Fruit fly (Drosophila melanogaster) whole organism, embryonic: ENCODE results near the gene PK2-R2.

Source experiments
- Ada2b ChIP-seq: fragments of 200-800 bp; sonication (Bioruptor generic); IDR thresholded peaks from 2 replicates; pipeline ENCODE4 v1.3.6; 2022; ENCODE audit warnings: missing biosample characterization, missing genetic modification characterization
- B-H2 ChIP-seq: fragments of 200-800 bp; sonication (Bioruptor generic); optimal IDR thresholded peaks from 2 replicates; lab custom pipeline; 2018; ENCODE audit warnings: missing biosample characterization, mild to moderate bottlenecking, missing genetic modification characterization
- CG10654 ChIP-seq: fragments of 200-800 bp; sonication (Bioruptor generic); optimal IDR thresholded peaks from 2 replicates; lab custom pipeline; 2016; ENCODE audit warnings: missing biosample characterization, missing genetic modification characterization
- CG12236 ChIP-seq: fragments of 200-800 bp; sonication (Bioruptor generic); optimal IDR thresholded peaks from 2 replicates; lab custom pipeline; 2016; ENCODE audit warnings: missing biosample characterization, missing genetic modification characterization
- CG13624 ChIP-seq: fragments of 200-800 bp; sonication (Bioruptor generic); optimal IDR thresholded peaks from 2 replicates; lab custom pipeline; 2016; ENCODE audit warnings: missing biosample characterization, missing genetic modification characterization
- CG13894 ChIP-seq: fragments of 200-800 bp; sonication (Bioruptor generic); optimal IDR thresholded peaks from 3 replicates; lab custom pipeline; 2018; ENCODE audit warnings: missing biosample characterization, mild to moderate bottlenecking, missing genetic modification characterization, moderate library complexity
- CG14050 ChIP-seq: fragments of 200-800 bp; sonication (Bioruptor generic); IDR thresholded peaks from 3 replicates; pipeline ENCODE4 v1.3.6; 2022; ENCODE audit warnings: missing biosample characterization, missing genetic modification characterization
- CG14860 ChIP-seq: fragments of 200-800 bp; sonication (Bioruptor generic); IDR thresholded peaks from 3 replicates; pipeline ENCODE4 v1.3.6; 2022; ENCODE audit warnings: missing biosample characterization, missing genetic modification characterization; ENCODE audit not compliant: partially characterized antibody
- CG15601 ChIP-seq: fragments of 200-800 bp; sonication (Bioruptor generic); optimal IDR thresholded peaks from 3 replicates; lab custom pipeline; 2019; ENCODE audit warnings: missing biosample characterization, mild to moderate bottlenecking, missing genetic modification characterization, moderate library complexity
- CG18476 ChIP-seq: fragments of 200-800 bp; sonication (Bioruptor generic); optimal IDR thresholded peaks from 2 replicates; lab custom pipeline; 2016; ENCODE audit warnings: missing biosample characterization, mild to moderate bottlenecking, missing genetic modification characterization
- CG2875 ChIP-seq: fragments of 200-800 bp; sonication (Bioruptor generic); optimal IDR thresholded peaks from 2 replicates; lab custom pipeline; 2017; ENCODE audit warnings: missing biosample characterization, mild to moderate bottlenecking, missing genetic modification characterization, missing genetic modification reagents
- CG30020 ChIP-seq: fragments of 200-800 bp; optimal IDR thresholded peaks from 2 replicates; lab custom pipeline; 2019; ENCODE audit warnings: missing biosample characterization, mild to moderate bottlenecking, missing genetic modification characterization, moderate library complexity
- CG3726 ChIP-seq: fragments of 200-800 bp; sonication (Bioruptor generic); IDR thresholded peaks from 3 replicates; pipeline ENCODE4, ENCODE4 v1.3.6; 2022; ENCODE audit warnings: missing biosample characterization, missing genetic modification characterization
- CG4424 ChIP-seq: fragments of 200-800 bp; sonication (Bioruptor generic); optimal IDR thresholded peaks from 3 replicates; lab custom pipeline; 2016; ENCODE audit warnings: missing biosample characterization, missing genetic modification characterization
- CG5953 ChIP-seq: fragments of 200-800 bp; sonication (Bioruptor generic); IDR thresholded peaks from 2 replicates; pipeline ENCODE4 v1.3.6; 2022; ENCODE audit warnings: missing biosample characterization, missing genetic modification characterization
- CG7987 ChIP-seq: fragments of 200-800 bp; sonication (Bioruptor generic); optimal IDR thresholded peaks from 2 replicates; lab custom pipeline; 2018; ENCODE audit warnings: missing biosample characterization, mild to moderate bottlenecking, missing genetic modification characterization, moderate library complexity
- CG9437 ChIP-seq: fragments of 200-800 bp; sonication (Bioruptor generic); optimal IDR thresholded peaks from 2 replicates; lab custom pipeline; 2018; ENCODE audit warnings: missing biosample characterization, mild to moderate bottlenecking, missing genetic modification characterization
- Deaf1 ChIP-seq: fragments of 200-800 bp; optimal IDR thresholded peaks from 3 replicates; lab custom pipeline; 2019; ENCODE audit warnings: missing biosample characterization, mild to moderate bottlenecking, missing genetic modification characterization, moderate library complexity
- E2f1 ChIP-seq: fragments of 200-800 bp; sonication (Bioruptor generic); IDR thresholded peaks from 2 replicates; pipeline ENCODE4 v1.3.6; 2022; ENCODE audit warnings: missing biosample characterization, missing genetic modification characterization
- Eip74EF ChIP-seq, 2 experiments: fragments of 200-800 bp in 1 of 2; fragments of >200 bp in 1 of 2; sonication (Bioruptor generic) in 1 of 2; optimal IDR thresholded peaks; 2 replicates each; lab custom pipeline; 2017 to 2019; ENCODE audit warnings: missing biosample characterization in 2 of 2, missing genetic modification characterization in 2 of 2, mild to moderate bottlenecking in 1 of 2, moderate library complexity in 1 of 2
- Fer1 ChIP-seq: fragments of 200-800 bp; sonication (Bioruptor generic); optimal IDR thresholded peaks from 2 replicates; lab custom pipeline; 2017; ENCODE audit warnings: missing biosample characterization, mild to moderate bottlenecking, missing genetic modification characterization
- H2.0 ChIP-seq: fragments of 200-800 bp; sonication (Bioruptor generic); IDR thresholded peaks from 2 replicates; pipeline ENCODE4 v1.3.6; 2022; ENCODE audit warnings: missing biosample characterization, missing genetic modification characterization
- HLHmδ ChIP-seq: fragments of 200-800 bp; sonication (Bioruptor generic); optimal IDR thresholded peaks from 2 replicates; lab custom pipeline; 2018; ENCODE audit warnings: missing biosample characterization, mild to moderate bottlenecking, missing genetic modification characterization, moderate library complexity
- NC2β ChIP-seq: fragments of 200-800 bp; sonication (Bioruptor generic); optimal IDR thresholded peaks from 2 replicates; lab custom pipeline; 2016; ENCODE audit warnings: missing biosample characterization, missing genetic modification characterization
- Sry-β ChIP-seq: fragments of 200-800 bp; sonication (Bioruptor generic); optimal IDR thresholded peaks from 2 replicates; lab custom pipeline; 2018; ENCODE audit warnings: missing biosample characterization, mild to moderate bottlenecking, missing genetic modification characterization, moderate library complexity
- Tbp ChIP-seq: fragments of >200 bp; optimal IDR thresholded peaks from 2 replicates; lab custom pipeline; 2018; ENCODE audit warnings: missing biosample characterization, missing genetic modification characterization
- Usf ChIP-seq: fragments of 200-800 bp; sonication (Bioruptor generic); optimal IDR thresholded peaks from 2 replicates; lab custom pipeline; 2017; ENCODE audit warnings: missing genotype, missing biosample characterization, missing genetic modification characterization
- Xrp1 ChIP-seq: fragments of 200-800 bp; sonication (Bioruptor generic); IDR thresholded peaks from 2 replicates; pipeline ENCODE4 v1.3.6; 2022; ENCODE audit warnings: missing biosample characterization, missing genetic modification characterization
- az2 ChIP-seq: fragments of 200-800 bp; sonication (Bioruptor generic); optimal IDR thresholded peaks from 3 replicates; lab custom pipeline; 2016; ENCODE audit warnings: missing biosample characterization, missing genetic modification characterization
- cad ChIP-seq: fragments of >200 bp; optimal IDR thresholded peaks from 2 replicates; lab custom pipeline; 2017; ENCODE audit warnings: missing biosample characterization, missing genetic modification characterization
- cg ChIP-seq: fragments of 200-800 bp; sonication (Bioruptor generic); optimal IDR thresholded peaks from 3 replicates; lab custom pipeline; 2019; ENCODE audit warnings: missing biosample characterization, mild to moderate bottlenecking, missing genetic modification characterization, moderate library complexity
- corto ChIP-seq: fragments of 200-800 bp; sonication (Bioruptor generic); optimal IDR thresholded peaks from 2 replicates; lab custom pipeline; 2016; ENCODE audit warnings: missing biosample characterization, mild to moderate bottlenecking, missing genetic modification characterization, moderate library complexity
- cwo ChIP-seq: fragments of 200-800 bp; sonication (Bioruptor generic); optimal IDR thresholded peaks from 3 replicates; lab custom pipeline; 2017; ENCODE audit warnings: missing biosample characterization, missing genetic modification characterization, mild to moderate bottlenecking, moderate library complexity, missing genetic modification reagents
- dan ChIP-seq: fragments of 200-800 bp; sonication (Bioruptor generic); IDR thresholded peaks from 2 replicates; pipeline ENCODE4 v1.3.6; 2022; ENCODE audit warnings: missing biosample characterization, missing genetic modification characterization
- dysf ChIP-seq: fragments of 200-800 bp; sonication (Bioruptor generic); IDR thresholded peaks from 3 replicates; pipeline ENCODE4 v1.3.6; 2022; ENCODE audit warnings: missing biosample characterization, missing genetic modification characterization
- en ChIP-seq: fragments of 200-800 bp; sonication (Bioruptor generic); optimal IDR thresholded peaks from 2 replicates; lab custom pipeline; 2016; ENCODE audit warnings: missing biosample characterization, missing genetic modification characterization
- gce ChIP-seq: fragments of 200-800 bp; sonication (Bioruptor generic); IDR thresholded peaks from 3 replicates; pipeline ENCODE4 v1.3.6; 2022; ENCODE audit warnings: missing biosample characterization, missing genetic modification characterization
- gsb ChIP-seq: fragments of 200-800 bp; sonication (Bioruptor generic); IDR thresholded peaks from 2 replicates; pipeline ENCODE4 v1.3.6; 2022; ENCODE audit warnings: missing biosample characterization, missing genetic modification characterization
- h ChIP-seq: fragments of >200 bp; optimal IDR thresholded peaks from 2 replicates; lab custom pipeline; 2017
- hkb ChIP-seq, 2 experiments: fragments of 200-800 bp in 1 of 2; fragments of >200 bp in 1 of 2; sonication (Bioruptor generic) in 1 of 2; IDR thresholded peaks in 1 of 2; optimal IDR thresholded peaks in 1 of 2; 2 replicates each; pipeline versions ENCODE4 v1.3.6 to Lab custom; 2017 to 2022; ENCODE audit warnings: missing biosample characterization in 1 of 2, missing genetic modification characterization in 1 of 2
- hth ChIP-seq: fragments of >200 bp; optimal IDR thresholded peaks from 2 replicates; lab custom pipeline; 2017; ENCODE audit warnings: inconsistent platforms
- inv ChIP-seq: fragments of 200-800 bp; sonication (Bioruptor generic); IDR thresholded peaks from 2 replicates; pipeline ENCODE4 v1.3.6; 2022; ENCODE audit warnings: missing biosample characterization, missing genetic modification characterization; ENCODE audit not compliant: partially characterized antibody
- nerfin-1 ChIP-seq: fragments of 200-800 bp; sonication (Bioruptor generic); optimal IDR thresholded peaks from 3 replicates; lab custom pipeline; 2019; ENCODE audit warnings: missing biosample characterization, mild to moderate bottlenecking, missing genetic modification characterization, moderate library complexity
- sisA ChIP-seq: fragments of 200-800 bp; sonication (Bioruptor generic); IDR thresholded peaks from 2 replicates; pipeline ENCODE4 v1.3.6; 2022; ENCODE audit warnings: missing biosample characterization, missing genetic modification characterization
- tna ChIP-seq: fragments of 200-800 bp; sonication (Bioruptor generic); IDR thresholded peaks from 2 replicates; pipeline ENCODE4 v1.3.6; 2022; ENCODE audit warnings: missing biosample characterization, missing genetic modification characterization; ENCODE audit not compliant: partially characterized antibody
- ttk ChIP-seq: fragments of 200-800 bp; sonication (Bioruptor generic); IDR thresholded peaks from 2 replicates; pipeline ENCODE4 v2.1.2; 2022; ENCODE audit warnings: missing biosample characterization, missing genetic modification characterization
- vnd ChIP-seq: fragments of 200-800 bp; sonication (Bioruptor generic); IDR thresholded peaks from 3 replicates; pipeline ENCODE4 v1.3.6; 2022; ENCODE audit warnings: missing biosample characterization, missing genetic modification characterization; ENCODE audit not compliant: partially characterized antibody
- yki ChIP-seq: fragments of >200 bp; optimal IDR thresholded peaks from 3 replicates; lab custom pipeline; 2018

PK2-R2 gene

dm6 chr3R:13364175-13365174, 30.5 kb upstream of the PK2-R2 start, which contains the start of gene Dic1 (continued):
- TF ChIP-seq gce (GFP tag; lab: Robert Waterston, UW) (no peak), gsb (GFP tag; lab: Robert Waterston, UW) (peak; percentile 75), NC2β (GFP tag; lab: Kevin White, UChicago) (peak; percentile 81), CG15601 (tag; lab: Kevin White, UChicago) (peak; percentile 94), hkb (optimal IDR thresholded peaks at IDR 0.05; lab: Kevin White, UChicago) (no peak), hkb (GFP tag; IDR thresholded peaks at IDR 0.05; lab: Robert Waterston, UW) (peak; percentile 96), cad (GFP tag; lab: Kevin White, UChicago) (no peak), sisA (peak; percentile 92), Sry-β (peak; percentile 63), CG14860 (GFP tag; lab: Robert Waterston, UW) (no peak), yki (lab: Kevin White, UChicago) (peak; percentile 45), Usf (GFP tag; lab: Kevin White, UChicago) (peak; percentile 96), tna (GFP tag; lab: Robert Waterston, UW) (peak; percentile 52; the same call in 1 of the 2 replicates), inv (GFP tag; lab: Robert Waterston, UW) (no peak; the same call in 1 of the 2 replicates), Eip74EF (GFP tag; optimal IDR thresholded peaks at IDR 0.05; lab: Kevin White, UChicago) (peak in 1 of 2 experiments; percentile 96), CG4424 (GFP tag; lab: Kevin White, UChicago) (peak; percentile 97), dysf (GFP tag; lab: Robert Waterston, UW) (peak; percentile 96), Xrp1 (GFP tag; lab: Robert Waterston, UW) (peak; percentile 93), CG14050 (GFP tag; lab: Robert Waterston, UW) (peak; percentile 87), hth (lab: Kevin White, UChicago) (no peak), CG13894 (tag; lab: Kevin White, UChicago) (peak; percentile 94), h (lab: Kevin White, UChicago) (no peak), CG13624 (GFP tag; lab: Kevin White, UChicago) (peak; percentile 92), HLHmδ (GFP tag; lab: Kevin White, UChicago) (peak; percentile 82), nerfin-1 (peak; percentile 97), CG5953 (GFP tag; lab: Robert Waterston, UW) (peak; percentile 74), CG2875 (GFP tag; lab: Kevin White, UChicago) (peak; percentile 94), CG18476 (GFP tag; lab: Kevin White, UChicago) (peak; percentile 95), H2.0 (peak; percentile 79), Tbp (GFP tag; lab: Kevin White, UChicago) (no peak), dan (no peak), Fer1 (GFP tag; lab: Kevin White, UChicago) (peak; percentile 98), CG10654 (GFP tag; lab: Kevin White, UChicago) (peak; percentile 93), en (peak; percentile 76), E2f1 (GFP tag; lab: Robert Waterston, UW) (peak; percentile 88), CG12236 (peak; percentile 77), CG9437 (peak; percentile 95), B-H2 (GFP tag; lab: Kevin White, UChicago) (peak; percentile 90), CG30020 (tag; lab: Kevin White, UChicago) (peak; percentile 83), cwo (GFP tag; lab: Kevin White, UChicago) (peak; percentile 97), Ada2b (GFP tag; lab: Robert Waterston, UW) (peak; percentile 86), Deaf1 (tag; lab: Kevin White, UChicago) (peak; percentile 85), CG7987 (GFP tag; lab: Kevin White, UChicago) (peak; percentile 75), cg (GFP tag; lab: Kevin White, UChicago) (peak; percentile 74), ttk (GFP tag; lab: Robert Waterston, UW) (peak; percentile 85), CG3726 (GFP tag; lab: Robert Waterston, UW) (peak; percentile 67; the same call in 2 of the 3 replicates), vnd (0 out of 3 replicates have a peak, but pooled peaks have one; percentile 7), az2 (GFP tag; lab: Kevin White, UChicago) (peak; percentile 97), corto (GFP tag; lab: Kevin White, UChicago) (peak; percentile 84)
